Worm (Caenorhabditis elegans) whole organism, L1 larva: Measurements from ENCODE around the gene F42G4.6.
"Not testable (repeated sequence)": the region's sequence is repeated elsewhere in the genome, so short reads cannot be mapped to it uniquely, and the experiment has no call there.

Experiments
- Y116A8C.19 ChIP-seq: sonication (generic microtip); optimal IDR thresholded peaks from 2 replicates; lab custom pipeline; 2016; ENCODE audit warnings: missing compliant biosample characterization, missing genetic modification characterization, borderline replicate concordance
- egl-27 ChIP-seq, 2 experiments: fragments of 150-350 bp in 1 of 2; sonication (generic microtip); optimal IDR thresholded peaks; 3 replicates each; lab custom pipeline; 2017 to 2018; ENCODE audit warnings: missing biosample characterization in 2 of 2, missing genetic modification characterization in 2 of 2, missing genetic modification reagents in 2 of 2
- lsy-2 ChIP-seq, 2 experiments: fragments of 150-350 bp; optimal IDR thresholded peaks; 2 replicates each; lab custom pipeline; 2014; ENCODE audit warnings: missing biosample characterization in 2 of 2, missing genetic modification characterization in 2 of 2
- nhr-11 ChIP-seq: fragments of 150-350 bp; optimal IDR thresholded peaks from 2 replicates; lab custom pipeline; 2014; ENCODE audit warnings: missing biosample characterization, missing genetic modification characterization
- pqm-1 ChIP-seq: sonication (generic microtip); optimal IDR thresholded peaks from 3 replicates; lab custom pipeline; 2017; ENCODE audit warnings: missing biosample characterization, missing genetic modification characterization
- snpc-4 ChIP-seq: fragments of 150-350 bp; optimal IDR thresholded peaks from 2 replicates; lab custom pipeline; 2014; ENCODE audit warnings: missing biosample characterization, missing genetic modification characterization
- sox-4 ChIP-seq: sonication (generic microtip); optimal IDR thresholded peaks from 2 replicates; lab custom pipeline; 2016; ENCODE audit warnings: missing genetic modification characterization, missing compliant biosample characterization
- ztf-11 ChIP-seq, 2 experiments: sonication (generic microtip); optimal IDR thresholded peaks; 2 replicates each; lab custom pipeline; 2016 to 2017; ENCODE audit warnings: missing genetic modification characterization in 2 of 2, missing biosample characterization in 1 of 2, missing compliant biosample characterization in 1 of 2

ce11 chrII:13082403-13082802, 3.2 kb downstream of the F42G4.6 start, which contains the start of gene Y81G3A.6:
- not testable (repeated sequence) for TF ChIP-seq pqm-1 (tag; lab: Kevin White, UChicago); sox-4 (tag; lab: Kevin White, UChicago); ztf-11 (tag; optimal IDR thresholded peaks at IDR 0.05; lab: Kevin White, UChicago); lsy-2 (tag; optimal IDR thresholded peaks at IDR 0.05; lab: Kevin White, UChicago); Y116A8C.19 (tag; lab: Kevin White, UChicago); snpc-4; nhr-11 (tag; lab: Kevin White, UChicago); egl-27 (tag; optimal IDR thresholded peaks at IDR 0.05; lab: Kevin White, UChicago)
